Fruit fly (Drosophila melanogaster) whole organism, pupa: ENCODE measurements around the gene CG42818.

Experiments used
- CG10348 ChIP-seq: fragments of 200-800 bp; sonication (Bioruptor generic); IDR thresholded peaks from 2 replicates; pipeline ENCODE4 v1.3.6; 2022; ENCODE audit warnings: missing biosample characterization, missing genetic modification characterization
- CG12605 ChIP-seq: fragments of 200-800 bp; sonication (Bioruptor generic); IDR thresholded peaks from 2 replicates; pipeline ENCODE4 v1.3.6; 2022; ENCODE audit warnings: missing biosample characterization, missing genetic modification characterization
- CG13204 ChIP-seq: fragments of 200-800 bp; sonication (Bioruptor generic); optimal IDR thresholded peaks from 2 replicates; lab custom pipeline; 2018; ENCODE audit warnings: missing biosample characterization, mild to moderate bottlenecking, missing genetic modification characterization, moderate library complexity
- CG14655 ChIP-seq: fragments of 200-800 bp; sonication (Bioruptor generic); optimal IDR thresholded peaks from 3 replicates; lab custom pipeline; 2017; ENCODE audit warnings: mild to moderate bottlenecking, missing biosample characterization, missing genetic modification reagents, missing genetic modification characterization
- CG15710 ChIP-seq: fragments of 200-800 bp; sonication (Bioruptor generic); optimal IDR thresholded peaks from 2 replicates; lab custom pipeline; 2018; ENCODE audit warnings: missing biosample characterization, mild to moderate bottlenecking, missing genetic modification characterization, moderate library complexity
- CG17806 ChIP-seq: fragments of 200-800 bp; sonication (Bioruptor generic); optimal IDR thresholded peaks from 2 replicates; lab custom pipeline; 2018; ENCODE audit warnings: missing biosample characterization, mild to moderate bottlenecking, missing genetic modification characterization, moderate library complexity
- CG32121 ChIP-seq: fragments of 200-800 bp; sonication (Bioruptor generic); IDR thresholded peaks from 2 replicates; pipeline ENCODE4 v1.3.6; 2022; ENCODE audit warnings: missing biosample characterization, missing genetic modification characterization
- CG34367 ChIP-seq: fragments of 200-800 bp; sonication (Bioruptor generic); optimal IDR thresholded peaks from 2 replicates; lab custom pipeline; 2018; ENCODE audit warnings: missing biosample characterization, mild to moderate bottlenecking, missing genetic modification characterization
- CG4496 ChIP-seq: fragments of 200-800 bp; sonication (Bioruptor generic); IDR thresholded peaks from 3 replicates; pipeline ENCODE4 v1.3.6; 2022; ENCODE audit warnings: missing biosample characterization, missing genetic modification characterization
- CG8159 ChIP-seq: fragments of 200-800 bp; sonication (Bioruptor generic); optimal IDR thresholded peaks from 3 replicates; lab custom pipeline; 2018; ENCODE audit warnings: missing biosample characterization, mild to moderate bottlenecking, missing genetic modification characterization, moderate library complexity
- CG8301 ChIP-seq: fragments of 200-800 bp; sonication (Bioruptor generic); optimal IDR thresholded peaks from 2 replicates; lab custom pipeline; 2018; ENCODE audit warnings: missing biosample characterization, mild to moderate bottlenecking, missing genetic modification characterization
- CG9948 ChIP-seq: fragments of 200-800 bp; sonication (Bioruptor generic); optimal IDR thresholded peaks from 2 replicates; lab custom pipeline; 2018; ENCODE audit warnings: missing biosample characterization, mild to moderate bottlenecking, missing genetic modification characterization, moderate library complexity
- D1 ChIP-seq: fragments of 200-800 bp; sonication (Bioruptor generic); optimal IDR thresholded peaks from 2 replicates; lab custom pipeline; 2018; ENCODE audit warnings: missing biosample characterization, mild to moderate bottlenecking, missing genetic modification characterization, moderate library complexity
- EcR ChIP-seq: fragments of 200-800 bp; sonication (Bioruptor generic); optimal IDR thresholded peaks from 3 replicates; lab custom pipeline; 2019; ENCODE audit warnings: missing biosample characterization, missing genetic modification characterization, mild to moderate bottlenecking, moderate library complexity, missing genetic modification reagents
- Ets98B ChIP-seq: fragments of 200-800 bp; sonication (Bioruptor generic); IDR thresholded peaks from 2 replicates; pipeline ENCODE4 v1.3.6; 2022; ENCODE audit warnings: missing biosample characterization, missing genetic modification characterization
- Pif1A ChIP-seq: fragments of 200-800 bp; sonication (Bioruptor generic); optimal IDR thresholded peaks from 3 replicates; lab custom pipeline; 2016; ENCODE audit warnings: missing biosample characterization, missing genetic modification characterization
- Pif1B ChIP-seq: fragments of 200-800 bp; sonication (Bioruptor generic); optimal IDR thresholded peaks from 3 replicates; lab custom pipeline; 2016; ENCODE audit warnings: missing biosample characterization, missing genetic modification characterization
- Snoo ChIP-seq: fragments of 200-800 bp; sonication (Bioruptor generic); optimal IDR thresholded peaks from 3 replicates; lab custom pipeline; 2017; ENCODE audit warnings: missing biosample characterization, mild to moderate bottlenecking, missing genetic modification characterization, inconsistent platforms
- fd96Ca ChIP-seq: fragments of 200-800 bp; sonication (Bioruptor generic); IDR thresholded peaks from 3 replicates; pipeline ENCODE4 v1.3.6; 2022; ENCODE audit warnings: missing biosample characterization, missing genetic modification characterization
- gl ChIP-seq: fragments of 200-800 bp; sonication (Bioruptor generic); optimal IDR thresholded peaks from 2 replicates; lab custom pipeline; 2018; ENCODE audit warnings: missing biosample characterization, mild to moderate bottlenecking, missing genetic modification characterization
- rn ChIP-seq: fragments of 200-800 bp; sonication (Bioruptor generic); IDR thresholded peaks from 2 replicates; pipeline ENCODE4 v1.3.6; 2022; ENCODE audit warnings: missing biosample characterization, missing genetic modification characterization

Gene CG42818

DNA sequence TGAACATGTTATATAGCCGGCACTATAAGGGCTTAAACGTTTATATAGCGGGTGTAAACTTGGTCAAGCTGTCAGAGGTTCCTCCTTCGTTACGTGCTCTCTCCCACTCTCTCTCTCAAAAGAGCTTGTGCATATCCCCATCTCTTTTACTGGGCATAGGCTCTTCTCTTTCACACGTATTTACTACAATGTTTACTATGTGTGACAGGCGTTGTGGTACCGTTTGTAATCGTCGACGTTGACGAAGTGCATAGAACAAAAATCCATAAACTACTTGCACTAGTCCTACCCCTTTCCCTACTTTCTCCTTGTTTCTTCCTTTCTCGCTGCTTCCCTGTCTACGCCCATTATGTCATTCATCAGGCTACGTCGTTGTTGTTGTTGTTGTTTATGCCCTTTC lies 35.1 kb downstream of the CG42818 start:
- TF ChIP-seq CG4496 (GFP tag; lab: Robert Waterston, UW) = 0 out of 3 replicates have a peak, but pooled peaks have one; percentile 35
- no peak for TF ChIP-seq CG9948 (tag; lab: Kevin White, UChicago)

DNA sequence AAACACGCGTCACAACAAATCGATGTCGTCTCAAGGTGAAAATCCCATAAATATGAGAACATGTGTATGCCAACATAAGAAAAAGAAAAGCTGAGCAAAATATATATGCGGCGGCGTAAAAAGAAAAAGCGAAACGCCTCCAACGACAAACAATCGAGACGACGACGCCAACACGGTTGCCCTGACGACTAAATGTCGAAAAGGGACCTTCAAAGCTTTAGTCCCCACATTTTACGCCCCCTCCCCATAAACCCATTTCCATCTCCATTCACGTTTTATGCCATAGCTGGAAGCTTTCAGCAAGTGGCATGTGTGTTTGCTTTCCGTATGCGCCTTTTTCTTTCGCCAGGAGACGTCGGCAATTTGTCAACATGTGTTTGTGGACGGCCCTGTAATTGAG lies 36.2 kb downstream of the CG42818 start:
- TF ChIP-seq Ets98B (no peak), CG9948 (tag; lab: Kevin White, UChicago) (no peak), fd96Ca (GFP tag; lab: Robert Waterston, UW) (no peak), CG14655 (no peak), Pif1B (GFP tag; lab: Kevin White, UChicago) (no peak), rn (GFP tag; lab: Robert Waterston, UW) (no peak), CG13204 (GFP tag; lab: Kevin White, UChicago) (no peak), Snoo (no peak), EcR (GFP tag; lab: Kevin White, UChicago) (no peak), CG8301 (tag; lab: Kevin White, UChicago) (no peak)
- TF ChIP-seq, all 21 proteins: peak for 0

DNA sequence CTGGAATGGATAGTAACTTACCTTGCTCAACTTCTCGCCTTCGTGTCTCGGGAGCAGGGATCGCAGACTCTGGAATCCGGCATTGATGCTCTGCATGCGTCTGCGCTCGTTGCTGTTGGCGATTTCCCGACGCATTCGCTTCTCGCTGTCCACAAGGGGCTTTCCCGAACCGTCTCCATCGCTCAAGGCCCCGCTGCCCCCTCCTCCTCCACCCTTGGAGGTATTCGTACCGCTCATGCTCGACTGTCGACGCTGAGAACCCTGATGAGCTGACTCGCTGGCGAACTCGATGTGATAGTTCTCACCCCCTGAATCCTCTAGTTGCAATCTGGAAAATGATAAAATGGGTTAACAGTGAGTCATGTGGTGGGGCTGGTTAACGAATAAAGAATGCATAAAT lies 37.1 kb downstream of the CG42818 start:
- TF ChIP-seq CG15710 (tag; lab: Kevin White, UChicago) = no peak
- TF ChIP-seq CG8159 (tag; lab: Kevin White, UChicago) = no peak
- no peak for TF ChIP-seq CG14655
- TF ChIP-seq CG4496 (GFP tag; lab: Robert Waterston, UW) = 0 out of 3 replicates have a peak, but pooled peaks have one; percentile 39
- TF ChIP-seq CG13204 (GFP tag; lab: Kevin White, UChicago) = peak; percentile 80

DNA sequence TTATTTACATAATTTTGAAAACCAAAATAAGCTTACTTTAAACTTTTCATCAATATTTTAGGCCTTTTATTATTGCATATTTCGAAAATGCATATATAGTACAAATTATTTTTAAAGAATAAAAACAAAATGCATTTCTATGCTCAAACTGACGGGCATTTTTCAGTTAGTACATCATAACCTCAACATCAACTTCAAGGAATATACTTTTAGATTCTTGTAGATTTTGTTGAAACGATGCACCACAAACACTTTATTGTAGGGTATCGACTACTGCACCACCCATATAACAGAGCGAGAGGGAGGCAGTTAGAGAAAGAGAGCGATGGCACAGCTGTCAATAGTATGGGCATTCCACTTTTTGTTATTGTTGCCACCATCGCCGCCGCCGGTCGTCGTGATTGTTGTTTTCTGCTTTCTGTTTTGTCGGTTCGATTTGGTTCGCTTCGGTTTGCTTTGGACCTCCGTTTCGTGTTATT lies 38.1 kb downstream of the CG42818 start:
- TF ChIP-seq rn (GFP tag; lab: Robert Waterston, UW) (peak; percentile 62), fd96Ca (GFP tag; lab: Robert Waterston, UW) (peak; percentile 40; the same call in 1 of the 3 replicates), Ets98B (peak; percentile 73), CG8159 (tag; lab: Kevin White, UChicago) (peak; percentile 86), CG10348 (GFP tag; lab: Robert Waterston, UW) (peak; percentile 70; the same call in 1 of the 2 replicates), CG8301 (tag; lab: Kevin White, UChicago) (peak; percentile 94), gl (peak; percentile 57), CG15710 (tag; lab: Kevin White, UChicago) (peak; percentile 86), Pif1A (GFP tag; lab: Kevin White, UChicago) (peak; percentile 88), Snoo (peak; percentile 67), EcR (GFP tag; lab: Kevin White, UChicago) (no peak), CG17806 (tag; lab: Kevin White, UChicago) (peak; percentile 89), CG34367 (peak; percentile 85), CG9948 (tag; lab: Kevin White, UChicago) (peak; percentile 92), D1 (tag; lab: Kevin White, UChicago) (peak; percentile 92), Pif1B (GFP tag; lab: Kevin White, UChicago) (peak; percentile 80), CG13204 (GFP tag; lab: Kevin White, UChicago) (peak; percentile 41), CG4496 (GFP tag; lab: Robert Waterston, UW) (peak; percentile 88), CG12605 (GFP tag; lab: Robert Waterston, UW) (peak; percentile 67), CG32121 (peak; percentile 86), CG14655 (peak; percentile 95)

- TF ChIP-seq CG17806 (tag; lab: Kevin White, UChicago) (peak; percentile 50), fd96Ca (GFP tag; lab: Robert Waterston, UW) (no peak), CG32121 (no peak), Pif1A (GFP tag; lab: Kevin White, UChicago) (no peak), Ets98B (peak; percentile 22; the same call in 1 of the 2 replicates), CG8301 (tag; lab: Kevin White, UChicago) (peak; percentile 74), CG4496 (GFP tag; lab: Robert Waterston, UW) (peak; percentile 60; the same call in 2 of the 3 replicates), CG10348 (GFP tag; lab: Robert Waterston, UW) (no peak), D1 (tag; lab: Kevin White, UChicago) (no peak), CG9948 (tag; lab: Kevin White, UChicago) (peak; percentile 61), CG13204 (GFP tag; lab: Kevin White, UChicago) (no peak), Pif1B (GFP tag; lab: Kevin White, UChicago) (peak; percentile 4), CG12605 (GFP tag; lab: Robert Waterston, UW) (no peak), gl (no peak), CG8159 (tag; lab: Kevin White, UChicago) (peak; percentile 54), EcR (GFP tag; lab: Kevin White, UChicago) (no peak), CG34367 (peak; percentile 28), CG14655 (peak; percentile 81), CG15710 (tag; lab: Kevin White, UChicago) (peak; percentile 12), rn (GFP tag; lab: Robert Waterston, UW) (no peak), Snoo (no peak)
- TF ChIP-seq, all 21 proteins: peak for 10
Measured at dm6 chr2L:16281419-16282076, 39.8 kb downstream of the CG42818 start.

dm6 chr2L:16282077-16282471 lies 40.3 kb downstream of the CG42818 start:
- TF ChIP-seq EcR (GFP tag; lab: Kevin White, UChicago) = peak; percentile 11
- TF ChIP-seq CG32121 = no peak
- no peak for TF ChIP-seq CG8301 (tag; lab: Kevin White, UChicago)
- 0 out of 3 replicates have a peak, but pooled peaks have one; percentile 30 for TF ChIP-seq fd96Ca (GFP tag; lab: Robert Waterston, UW)
- no peak for TF ChIP-seq CG14655
- no peak for TF ChIP-seq Snoo
- TF ChIP-seq CG34367 = no peak
- TF ChIP-seq Ets98B = 0 out of 2 replicates have a peak, but pooled peaks have one; percentile 2
- no peak for TF ChIP-seq CG9948 (tag; lab: Kevin White, UChicago)
- no peak for TF ChIP-seq Pif1A (GFP tag; lab: Kevin White, UChicago)
- TF ChIP-seq gl = no peak
- 0 out of 3 replicates have a peak, but pooled peaks have one; percentile 20 for TF ChIP-seq CG4496 (GFP tag; lab: Robert Waterston, UW)
- no peak for TF ChIP-seq rn (GFP tag; lab: Robert Waterston, UW)
